Fruit fly (Drosophila melanogaster) whole organism, pupa: ENCODE results near the gene CG33642.

Experiments used
- CG10348 ChIP-seq: fragments of 200-800 bp; sonication (Bioruptor generic); IDR thresholded peaks from 2 replicates; pipeline ENCODE4 v1.3.6; 2022; ENCODE audit warnings: missing biosample characterization, missing genetic modification characterization
- CG8159 ChIP-seq: fragments of 200-800 bp; sonication (Bioruptor generic); optimal IDR thresholded peaks from 3 replicates; lab custom pipeline; 2018; ENCODE audit warnings: missing biosample characterization, mild to moderate bottlenecking, missing genetic modification characterization, moderate library complexity
- CG8301 ChIP-seq: fragments of 200-800 bp; sonication (Bioruptor generic); optimal IDR thresholded peaks from 2 replicates; lab custom pipeline; 2018; ENCODE audit warnings: missing biosample characterization, mild to moderate bottlenecking, missing genetic modification characterization
- D1 ChIP-seq: fragments of 200-800 bp; sonication (Bioruptor generic); optimal IDR thresholded peaks from 2 replicates; lab custom pipeline; 2018; ENCODE audit warnings: missing biosample characterization, mild to moderate bottlenecking, missing genetic modification characterization, moderate library complexity
- Pif1A ChIP-seq: fragments of 200-800 bp; sonication (Bioruptor generic); optimal IDR thresholded peaks from 3 replicates; lab custom pipeline; 2016; ENCODE audit warnings: missing biosample characterization, missing genetic modification characterization
- fd96Ca ChIP-seq: fragments of 200-800 bp; sonication (Bioruptor generic); IDR thresholded peaks from 3 replicates; pipeline ENCODE4 v1.3.6; 2022; ENCODE audit warnings: missing biosample characterization, missing genetic modification characterization

DNA sequence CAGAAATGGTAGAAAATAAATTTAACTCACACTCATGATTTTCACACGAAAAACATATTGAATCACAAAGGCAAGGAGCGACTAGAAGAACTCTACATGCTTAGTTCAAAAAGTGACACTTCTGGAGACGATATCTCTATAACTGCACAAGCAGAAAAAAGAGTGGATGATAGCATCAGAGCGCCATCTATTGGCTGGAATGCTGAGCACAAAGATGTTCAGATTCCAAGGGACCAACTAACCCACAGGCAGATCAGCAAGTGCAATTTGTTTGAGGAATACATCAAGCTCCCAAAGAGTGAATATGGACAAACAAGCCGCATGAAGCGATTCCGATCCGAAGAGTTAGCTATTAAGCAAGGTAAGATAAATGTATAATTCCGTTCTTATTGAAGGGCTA is 10.9 kb downstream of the CG33642 start, which contains the start of gene CG16852:
- TF ChIP-seq Pif1A (GFP tag; lab: Kevin White, UChicago) = no peak
- TF ChIP-seq CG8301 (tag; lab: Kevin White, UChicago) = no peak
- TF ChIP-seq CG8159 (tag; lab: Kevin White, UChicago) = no peak
- TF ChIP-seq CG10348 (GFP tag; lab: Robert Waterston, UW) = no peak
- no peak for TF ChIP-seq fd96Ca (GFP tag; lab: Robert Waterston, UW)
- no peak for TF ChIP-seq D1
